Worm (Caenorhabditis elegans): ENCODE data around the gene ark-1.

ce11 chrIV:12637340-12637739, 6.5 kb upstream of the ark-1 start:
- TF ChIP-seq ztf-3 (GFP tag; optimal IDR thresholded peaks at IDR 0.05) = no peak
- no peak for TF ChIP-seq ama-1 (optimal IDR thresholded peaks at IDR 0.05)
- TF ChIP-seq ama-1 (GFP tag; optimal IDR thresholded peaks at IDR 0.05) = no peak
- TF ChIP-seq ztf-6 (GFP tag; IDR thresholded peaks at IDR 0.05) = no peak
- TF ChIP-seq nhr-80 (tag; optimal IDR thresholded peaks at IDR 0.05) = no peak
- no peak for TF ChIP-seq nfyb-1 (GFP tag; IDR thresholded peaks at IDR 0.05)
- TF ChIP-seq tbp1 (GFP tag; optimal IDR thresholded peaks at IDR 0.05) = no peak
- no peak for TF ChIP-seq pha-4 (tag; optimal IDR thresholded peaks at IDR 0.05)

Measured in whole organism, young adult.